Worm (Caenorhabditis elegans) whole organism, late embryonic: ENCODE data around the gene E02H4.8.

ENCODE experiments used
- T23F11.4 ChIP-seq: fragments of 200-800 bp; sonication (Bioruptor generic); optimal IDR thresholded peaks from 2 replicates; lab custom pipeline; 2018; ENCODE audit warnings: mild to moderate bottlenecking, missing genetic modification characterization, missing compliant biosample characterization
- ama-1 ChIP-seq: fragments of 150-350 bp; optimal IDR thresholded peaks from 2 replicates; lab custom pipeline; 2014
- ceh-6 ChIP-seq: fragments of 200-800 bp; sonication (Bioruptor generic); optimal IDR thresholded peaks from 2 replicates; lab custom pipeline; 2018; ENCODE audit warnings: mild to moderate bottlenecking, missing genetic modification characterization, missing compliant biosample characterization
- dve-1 ChIP-seq: sonication (generic microtip); optimal IDR thresholded peaks from 2 replicates; lab custom pipeline; 2017; ENCODE audit warnings: antibody characterized with exemption, mild to moderate bottlenecking, missing genetic modification characterization, missing compliant biosample characterization
- ets-4 ChIP-seq: sonication (generic microtip); optimal IDR thresholded peaks from 2 replicates; lab custom pipeline; 2016; ENCODE audit warnings: missing genetic modification characterization, missing compliant biosample characterization
- lin-11 ChIP-seq: fragments of 200-800 bp; sonication (Bioruptor generic); optimal IDR thresholded peaks from 2 replicates; lab custom pipeline; 2018; ENCODE audit warnings: mild to moderate bottlenecking, missing genetic modification characterization, missing compliant biosample characterization
- nfya-1 ChIP-seq: sonication (generic microtip); optimal IDR thresholded peaks from 2 replicates; lab custom pipeline; 2017; ENCODE audit warnings: missing genetic modification characterization, mild to moderate bottlenecking, missing compliant biosample characterization, antibody characterized with exemption, moderate library complexity
- nhr-232 ChIP-seq: sonication (generic microtip); optimal IDR thresholded peaks from 2 replicates; lab custom pipeline; 2016; ENCODE audit warnings: missing genetic modification characterization, missing compliant biosample characterization
- npax-4 ChIP-seq: sonication (generic microtip); optimal IDR thresholded peaks from 2 replicates; lab custom pipeline; 2016; ENCODE audit warnings: missing genetic modification characterization, missing compliant biosample characterization
- pha-4 ChIP-seq: fragments of 150-350 bp; optimal IDR thresholded peaks from 2 replicates; lab custom pipeline; 2018; ENCODE audit warnings: missing biosample characterization, missing genetic modification reagents, missing genetic modification characterization
- sox-4 ChIP-seq: sonication (generic microtip); optimal IDR thresholded peaks from 2 replicates; lab custom pipeline; 2017; ENCODE audit warnings: mild to moderate bottlenecking, missing genetic modification characterization, inconsistent platforms, missing compliant biosample characterization
- tbx-2 ChIP-seq: sonication (generic microtip); optimal IDR thresholded peaks from 2 replicates; lab custom pipeline; 2016; ENCODE audit warnings: missing genetic modification characterization, missing compliant biosample characterization

ce11 chrX:14231987-14232386 is 31.4 kb downstream of the E02H4.8 start:
- no peak for TF ChIP-seq ama-1 (lab: Kevin White, UChicago)
- no peak for TF ChIP-seq tbx-2 (tag; lab: Kevin White, UChicago)
- TF ChIP-seq pha-4 (tag; lab: Kevin White, UChicago) = no peak
- TF ChIP-seq sox-4 (tag; lab: Kevin White, UChicago) = no peak
- no peak for TF ChIP-seq nfya-1 (tag; lab: Kevin White, UChicago)
- no peak for TF ChIP-seq nhr-232 (tag; lab: Kevin White, UChicago)
- TF ChIP-seq T23F11.4 (GFP tag; lab: Kevin White, UChicago) = no peak
- TF ChIP-seq dve-1 (tag; lab: Kevin White, UChicago) = no peak
- TF ChIP-seq npax-4 (tag; lab: Kevin White, UChicago) = no peak
- TF ChIP-seq lin-11 = no peak
- TF ChIP-seq ets-4 = no peak
- TF ChIP-seq ceh-6 (GFP tag; lab: Kevin White, UChicago) = no peak
